Fruit fly (Drosophila melanogaster): Measurements from ENCODE around the gene CG14273.

DNA sequence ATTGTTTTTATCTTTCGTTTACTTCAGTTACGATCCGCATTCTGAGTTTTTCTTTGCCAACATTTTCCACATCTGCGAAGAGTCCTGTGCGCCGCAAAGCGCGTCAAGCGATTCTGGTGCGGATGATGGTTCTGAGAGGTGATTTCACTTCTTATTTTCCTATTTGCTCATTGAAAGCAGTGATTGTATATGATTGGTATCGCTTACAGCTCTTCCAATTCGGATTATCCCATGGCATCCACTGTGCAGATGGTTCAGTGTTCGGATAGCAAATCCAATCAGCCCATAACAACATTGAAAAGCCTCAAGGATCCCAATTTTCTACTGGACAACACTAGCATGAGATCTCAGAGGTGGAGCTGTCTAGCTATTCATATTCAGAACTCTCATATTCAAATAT lies 37.9 kb upstream of the CG14273 start:
- TF ChIP-seq Met (GFP tag; optimal IDR thresholded peaks at IDR 0.05) (no peak), lz (GFP tag; optimal IDR thresholded peaks at IDR 0.05) (no peak), CG11762 (GFP tag; optimal IDR thresholded peaks at IDR 0.05; ENCODE audit: insufficient read depth) (no peak), Sox102F (GFP tag; optimal IDR thresholded peaks at IDR 0.05) (no peak), Gug (GFP tag; IDR thresholded peaks at IDR 0.05) (no peak), Ets96B (tag; optimal IDR thresholded peaks at IDR 0.05) (no peak), Lpt (GFP tag; optimal IDR thresholded peaks at IDR 0.05) (no peak), achi (GFP tag; optimal IDR thresholded peaks at IDR 0.05) (no peak), CG32006 (GFP tag; optimal IDR thresholded peaks at IDR 0.05) (no peak), OdsH (GFP tag; optimal IDR thresholded peaks at IDR 0.05) (no peak), fd59A (GFP tag; optimal IDR thresholded peaks at IDR 0.05) (no peak), topi (GFP tag; optimal IDR thresholded peaks at IDR 0.05) (no peak), ss (GFP tag; optimal IDR thresholded peaks at IDR 0.05) (no peak), CG1621 (tag; optimal IDR thresholded peaks at IDR 0.05) (no peak)

Measured in whole organism, prepupa.